Fruit fly (Drosophila melanogaster): ENCODE measurements around the gene Col4a1.

DNA sequence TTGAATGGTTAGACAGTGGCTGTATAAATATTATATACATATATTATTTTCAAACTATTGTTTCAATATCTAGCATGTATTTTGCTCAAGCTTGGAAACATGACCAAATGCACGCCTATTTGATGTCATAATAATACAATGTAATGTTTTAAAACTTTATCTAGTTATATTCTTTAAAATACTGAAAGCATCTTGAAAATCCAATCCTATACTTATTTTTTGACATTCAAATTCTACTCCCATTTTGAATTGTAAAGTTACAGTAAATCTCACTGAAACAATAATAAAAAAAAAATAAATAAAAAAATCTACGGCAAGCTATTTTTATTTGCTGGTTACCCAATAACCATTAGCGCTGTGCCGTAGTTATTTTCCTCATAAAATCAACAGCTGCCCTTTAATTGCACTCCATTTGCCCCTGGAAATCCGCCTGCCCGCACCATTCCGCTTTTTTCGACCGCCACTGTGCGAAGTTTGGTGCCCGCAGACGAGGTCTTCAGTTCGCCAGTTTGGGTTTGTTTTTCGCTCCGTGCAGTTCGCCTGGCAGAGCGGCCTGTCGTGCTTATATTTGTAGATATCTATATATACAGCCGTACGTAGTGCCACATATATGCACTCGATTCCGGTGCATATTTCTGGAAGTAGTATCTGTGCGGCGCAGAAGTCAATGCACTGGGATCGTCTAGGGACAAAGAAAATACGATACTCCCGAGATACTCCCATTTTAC is 15.6 kb downstream of the Col4a1 start:
- TF ChIP-seq Mnt (GFP tag; optimal IDR thresholded peaks at IDR 0.05) (peak; percentile 33), CG33017 (tag; optimal IDR thresholded peaks at IDR 0.05) (peak; percentile 57), kay (GFP tag; ENCODE audit: borderline replicate concordance) (peak; percentile 66), CG11617 (GFP tag; optimal IDR thresholded peaks at IDR 0.05) (peak; percentile 57), CG5204 (GFP tag; optimal IDR thresholded peaks at IDR 0.05) (peak; percentile 15), CG1620 (GFP tag; optimal IDR thresholded peaks at IDR 0.05) (peak; percentile 4), CG7045 (GFP tag; optimal IDR thresholded peaks at IDR 0.05) (no peak)
